Worm (Caenorhabditis elegans): ENCODE measurements around the gene sph-1.

- TF ChIP-seq ama-1 (optimal IDR thresholded peaks at IDR 0.05) (no peak), ceh-36 (tag; optimal IDR thresholded peaks at IDR 0.05) (no peak), aly-1 (tag; optimal IDR thresholded peaks at IDR 0.05) (no peak), hnd-1 (tag; optimal IDR thresholded peaks at IDR 0.05) (no peak), scrt-1 (GFP tag; IDR thresholded peaks at IDR 0.05) (no peak), hmbx-1 (tag; optimal IDR thresholded peaks at IDR 0.05) (no peak), tra-4 (tag; optimal IDR thresholded peaks at IDR 0.05) (no peak), sea-1 (GFP tag; conservative IDR thresholded peaks at IDR 0.05) (no peak), tbx-37 (GFP tag; conservative IDR thresholded peaks at IDR 0.05) (no peak), pes-1 (GFP tag; IDR thresholded peaks at IDR 0.05) (no peak)
These were observed 32.6 kb upstream of the sph-1 start, which contains the start of gene B0218.7 for ce11 chrIV:8165950-8166349.
